Worm (Caenorhabditis elegans): ENCODE measurements around the gene nduf-2.2.

The nduf-2.2 gene

DNA sequence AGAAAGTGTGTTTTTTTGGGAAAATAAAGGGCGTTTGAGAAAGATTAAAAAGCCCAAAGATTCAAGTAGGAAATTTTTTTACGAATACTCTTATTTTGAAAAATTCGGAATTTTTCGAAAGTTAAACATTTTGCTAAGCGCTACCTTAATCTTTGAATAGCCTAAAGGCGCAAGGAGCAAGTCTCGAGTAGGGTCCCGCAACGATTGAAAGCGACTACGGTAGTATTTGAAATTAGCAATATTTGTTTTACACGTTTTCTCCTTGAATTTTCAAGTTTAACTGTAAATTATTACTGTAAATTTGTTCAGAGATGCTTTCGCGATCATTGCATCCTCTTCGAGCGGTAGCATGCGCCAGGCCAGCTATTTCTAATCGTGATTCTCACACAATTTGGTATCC lies at the start of gene nduf-2.2:
Gene nduf-2.2 (plus strand): TSS at position 310 of the 400 bp plus-strand sequence.
- TF ChIP-seq nhr-28 (tag; optimal IDR thresholded peaks at IDR 0.05) (no peak), ham-2 (GFP tag; optimal IDR thresholded peaks at IDR 0.05) (no peak), lin-13 (tag; optimal IDR thresholded peaks at IDR 0.05) (no peak), ztf-11 (tag; optimal IDR thresholded peaks at IDR 0.05) (no peak), pha-4 (tag; optimal IDR thresholded peaks at IDR 0.05) (no peak), unc-62 (GFP tag; optimal IDR thresholded peaks at IDR 0.05) (no peak), zip-8 (tag; optimal IDR thresholded peaks at IDR 0.05) (no peak), ceh-39 (tag; optimal IDR thresholded peaks at IDR 0.05) (no peak), lsy-2 (tag; optimal IDR thresholded peaks at IDR 0.05) (no peak), mls-2 (tag; optimal IDR thresholded peaks at IDR 0.05) (no peak), drap-1 (GFP tag; optimal IDR thresholded peaks at IDR 0.05) (no peak), ceh-43 (GFP tag; optimal IDR thresholded peaks at IDR 0.05) (no peak)

ce11 chrIII:6415306-6415973 lies 49.6 kb upstream of the nduf-2.2 start, which contains the start of gene nas-4:
Gene nas-4, minus strand, starts transcription at chrIII:6415656.
- TF ChIP-seq mab-5 (tag; optimal IDR thresholded peaks at IDR 0.05) (no peak), nhr-28 (tag; optimal IDR thresholded peaks at IDR 0.05) (no peak), ham-2 (GFP tag; optimal IDR thresholded peaks at IDR 0.05) (no peak), nhr-12 (tag; optimal IDR thresholded peaks at IDR 0.05) (no peak), bed-3 (GFP tag; optimal IDR thresholded peaks at IDR 0.05) (no peak), cnd-1 (tag; optimal IDR thresholded peaks at IDR 0.05) (no peak), nhr-2 (tag; optimal IDR thresholded peaks at IDR 0.05) (no peak), nhr-76 (tag; optimal IDR thresholded peaks at IDR 0.05) (no peak), tbx-8 (GFP tag; optimal IDR thresholded peaks at IDR 0.05) (no peak), unc-39 (tag; optimal IDR thresholded peaks at IDR 0.05) (no peak), nhr-237 (tag; optimal IDR thresholded peaks at IDR 0.05) (no peak), unc-62 (GFP tag; optimal IDR thresholded peaks at IDR 0.05) (no peak), elt-3 (tag; optimal IDR thresholded peaks at IDR 0.05) (no peak), flh-1 (GFP tag; optimal IDR thresholded peaks at IDR 0.05) (no peak), drap-1 (GFP tag; optimal IDR thresholded peaks at IDR 0.05) (no peak), ces-1 (GFP tag; optimal IDR thresholded peaks at IDR 0.05) (no peak), blmp-1 (tag; optimal IDR thresholded peaks at IDR 0.05) (no peak), ztf-11 (tag; optimal IDR thresholded peaks at IDR 0.05) (no peak), mls-2 (tag; optimal IDR thresholded peaks at IDR 0.05) (no peak)

DNA sequence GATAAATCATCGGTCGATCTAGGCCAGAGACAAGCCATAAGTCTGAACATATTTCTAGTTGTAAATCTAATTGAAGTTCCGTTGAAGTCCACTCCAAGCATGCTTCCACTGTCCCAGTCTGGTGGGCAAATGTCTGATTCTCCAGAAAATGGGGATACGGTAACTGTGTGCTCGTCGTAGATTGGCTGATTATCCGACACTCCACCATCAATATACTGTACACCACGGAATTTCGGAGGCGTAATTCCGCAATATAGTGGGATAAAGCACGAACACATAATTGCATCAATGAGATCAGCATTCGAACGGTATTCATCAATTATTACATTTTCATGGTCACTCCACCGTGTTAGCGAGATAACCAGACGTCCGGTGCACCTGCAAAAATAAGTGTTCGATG lies 46.8 kb upstream of the nduf-2.2 start:
- TF ChIP-seq nhr-28 (tag; optimal IDR thresholded peaks at IDR 0.05) = no peak
- no peak for TF ChIP-seq ceh-83 (GFP tag; optimal IDR thresholded peaks at IDR 0.05)
- TF ChIP-seq ceh-43 (GFP tag; optimal IDR thresholded peaks at IDR 0.05) = no peak

DNA sequence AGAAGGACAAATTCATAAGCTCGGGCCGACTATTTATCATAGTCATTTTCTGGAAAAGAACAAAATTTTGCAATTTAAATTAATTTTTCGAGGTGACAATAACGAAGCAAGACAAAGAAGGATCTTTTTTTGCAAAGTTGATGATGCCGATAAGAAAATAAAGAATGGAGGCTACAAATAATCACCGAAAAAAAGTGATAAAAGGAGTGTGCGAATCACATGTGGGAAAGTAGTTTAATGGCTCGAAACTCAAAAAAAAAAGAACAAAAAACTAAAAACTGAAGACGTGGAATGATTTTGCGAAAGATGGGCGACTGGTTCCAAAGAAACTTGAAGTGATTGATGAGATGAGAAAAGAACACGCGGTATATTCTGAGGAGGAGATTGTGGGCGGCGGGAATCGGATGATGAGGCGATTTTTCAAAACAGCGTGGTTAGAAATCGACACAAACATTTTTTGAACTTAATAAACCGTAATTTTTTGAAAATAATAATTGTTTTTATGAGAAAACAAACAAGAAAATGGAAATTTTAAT lies 45.5 kb upstream of the nduf-2.2 start, which contains the start of gene atgl-1:
Gene atgl-1 (minus strand): TSS at position 51 of the 536 bp plus-strand sequence.
- TF ChIP-seq sem-2 (GFP tag; optimal IDR thresholded peaks at IDR 0.05) (no peak), mls-2 (tag; optimal IDR thresholded peaks at IDR 0.05) (no peak), unc-120 (tag; optimal IDR thresholded peaks at IDR 0.05; ENCODE audit: poor library complexity, severe bottlenecking) (no peak), nhr-12 (tag; optimal IDR thresholded peaks at IDR 0.05) (no peak), bed-3 (GFP tag; optimal IDR thresholded peaks at IDR 0.05) (no peak), elt-1 (tag; optimal IDR thresholded peaks at IDR 0.05; ENCODE audit: borderline replicate concordance, insufficient read depth) (no peak), lin-32 (GFP tag; optimal IDR thresholded peaks at IDR 0.05) (no peak), lin-13 (tag; optimal IDR thresholded peaks at IDR 0.05) (no peak), nhr-2 (tag; optimal IDR thresholded peaks at IDR 0.05) (no peak), drap-1 (GFP tag; optimal IDR thresholded peaks at IDR 0.05) (no peak), cnd-1 (tag; optimal IDR thresholded peaks at IDR 0.05) (no peak), unc-39 (tag; optimal IDR thresholded peaks at IDR 0.05) (no peak), ham-2 (GFP tag; optimal IDR thresholded peaks at IDR 0.05) (no peak), ceh-83 (GFP tag; optimal IDR thresholded peaks at IDR 0.05) (no peak), sptf-1 (tag; optimal IDR thresholded peaks at IDR 0.05) (no peak), zip-8 (tag; optimal IDR thresholded peaks at IDR 0.05) (no peak), ces-1 (GFP tag; optimal IDR thresholded peaks at IDR 0.05) (no peak), nhr-28 (tag; optimal IDR thresholded peaks at IDR 0.05) (no peak), elt-3 (tag; optimal IDR thresholded peaks at IDR 0.05) (no peak), nhr-237 (tag; optimal IDR thresholded peaks at IDR 0.05) (no peak)

All from whole organism, mixed stage, embryonic.